Worm (Caenorhabditis elegans) whole organism, midembryonic: ENCODE data around the gene mel-32.

Experiments
- T22C8.4 ChIP-seq: fragments of 200-800 bp; sonication (Bioruptor generic); IDR thresholded peaks from 2 replicates; pipeline ENCODE4 v1.3.6; 2022; ENCODE audit warnings: missing genetic modification characterization, missing compliant biosample characterization
- cog-1 ChIP-seq: sonication (generic microtip); optimal IDR thresholded peaks from 2 replicates; lab custom pipeline; 2016; ENCODE audit warnings: missing genetic modification characterization, missing compliant biosample characterization
- flt-1 ChIP-seq: fragments of 200-800 bp; sonication (Bioruptor generic); IDR thresholded peaks from 2 replicates; pipeline ENCODE4 v1.3.6; 2022; ENCODE audit warnings: missing genetic modification characterization, missing compliant biosample characterization
- med-1 ChIP-seq: sonication (generic microtip); optimal IDR thresholded peaks from 2 replicates; lab custom pipeline; 2017; ENCODE audit warnings: missing genetic modification characterization, mild to moderate bottlenecking, missing compliant biosample characterization, antibody characterized with exemption, missing genetic modification reagents; ENCODE audit not compliant: insufficient read depth
- ref-1 ChIP-seq: fragments of 200-800 bp; sonication (Bioruptor generic); conservative IDR thresholded peaks from 2 replicates; pipeline ENCODE4 v1.3.6; 2022; ENCODE audit warnings: missing genetic modification reagents, missing genetic modification characterization, missing compliant biosample characterization
- tab-1 ChIP-seq: fragments of 200-800 bp; sonication (Bioruptor generic); IDR thresholded peaks from 2 replicates; pipeline ENCODE4 v1.3.6; 2022; ENCODE audit warnings: missing genetic modification characterization, missing compliant biosample characterization

ce11 chrIII:6405121-6405520 is 37.7 kb downstream of the mel-32 start:
- TF ChIP-seq cog-1 (tag; lab: Kevin White, UChicago) (no peak), flt-1 (GFP tag; lab: Robert Waterston, UW) (no peak), tab-1 (GFP tag; lab: Robert Waterston, UW) (no peak), med-1 (GFP tag; lab: Kevin White, UChicago) (no peak), ref-1 (no peak), T22C8.4 (no peak)
